Worm (Caenorhabditis elegans): ENCODE data around the gene mrps-17.

mrps-17 gene

DNA sequence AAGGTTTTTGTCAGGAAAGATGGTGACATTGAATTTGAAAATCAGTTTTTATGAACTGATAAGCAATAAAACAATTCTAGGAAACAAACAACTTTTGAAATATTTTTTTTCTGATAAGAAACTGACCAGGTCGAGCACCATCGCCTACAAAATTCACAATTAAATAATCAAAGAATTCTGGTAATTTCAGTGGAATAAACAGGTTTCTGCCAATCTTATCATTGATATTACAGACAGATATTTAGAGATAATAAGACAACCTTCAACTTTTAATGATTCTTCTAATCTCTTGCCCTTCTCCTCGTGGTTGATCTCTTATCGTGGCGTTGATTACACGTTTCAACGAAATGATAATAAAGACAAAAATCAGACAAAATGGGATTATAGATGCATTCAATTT, 35.2 kb downstream of the mrps-17 start:
- TF ChIP-seq tbp1 (GFP tag; optimal IDR thresholded peaks at IDR 0.05) (no peak), lin-54 (GFP tag; optimal IDR thresholded peaks at IDR 0.05) (no peak), lin-35 (GFP tag; optimal IDR thresholded peaks at IDR 0.05) (no peak), hmg-1.2 (GFP tag; IDR thresholded peaks at IDR 0.05) (no peak), tbx-9 (tag; optimal IDR thresholded peaks at IDR 0.05; ENCODE audit: borderline replicate concordance) (no peak), sptf-2 (GFP tag; optimal IDR thresholded peaks at IDR 0.05) (no peak), cebp-2 (GFP tag; IDR thresholded peaks at IDR 0.05) (no peak), egl-44 (GFP tag; IDR thresholded peaks at IDR 0.05) (no peak), lag-1 (GFP tag; IDR thresholded peaks at IDR 0.05) (no peak), B0261.1 (tag; optimal IDR thresholded peaks at IDR 0.05) (no peak), F49E8.2 (tag; optimal IDR thresholded peaks at IDR 0.05; ENCODE audit: insufficient read depth) (no peak), ama-1 (optimal IDR thresholded peaks at IDR 0.05) (no peak), ama-1 (GFP tag; optimal IDR thresholded peaks at IDR 0.05) (no peak), Y53F4B.3 (GFP tag; IDR thresholded peaks at IDR 0.05) (no peak), akir-1 (GFP tag; optimal IDR thresholded peaks at IDR 0.05) (no peak), cebp-1 (GFP tag; IDR thresholded peaks at IDR 0.05) (no peak), cebp-1 (tag; optimal IDR thresholded peaks at IDR 0.05) (peak; percentile 19), F33H1.4 (GFP tag; IDR thresholded peaks at IDR 0.05) (no peak), ceh-91 (GFP tag; IDR thresholded peaks at IDR 0.05) (no peak), snpc-1.1 (tag; optimal IDR thresholded peaks at IDR 0.05; ENCODE audit: insufficient read depth) (no peak), snpc-4 (GFP tag; optimal IDR thresholded peaks at IDR 0.05) (no peak), snpc-4 (tag; optimal IDR thresholded peaks at IDR 0.05) (no peak), F52B5.7 (tag; optimal IDR thresholded peaks at IDR 0.05) (no peak), ceh-40 (GFP tag; IDR thresholded peaks at IDR 0.05) (no peak), hlh-12 (tag; optimal IDR thresholded peaks at IDR 0.05) (no peak), F57C9.4 (tag; optimal IDR thresholded peaks at IDR 0.05) (no peak), hsf-1 (GFP tag; IDR thresholded peaks at IDR 0.05) (no peak), Y79H2A.3 (GFP tag; conservative IDR thresholded peaks at IDR 0.05) (no peak), tlf-1 (GFP tag; optimal IDR thresholded peaks at IDR 0.05) (peak; percentile 10), gei-17 (GFP tag; optimal IDR thresholded peaks at IDR 0.05) (no peak), mes-4 (tag; optimal IDR thresholded peaks at IDR 0.05) (no peak), let-607 (tag; optimal IDR thresholded peaks at IDR 0.05) (peak in 1 of 2 experiments; percentile 45), lir-1 (GFP tag; conservative IDR thresholded peaks at IDR 0.05) (no peak), ztf-18 (tag; optimal IDR thresholded peaks at IDR 0.05) (no peak), F23B12.7 (tag; optimal IDR thresholded peaks at IDR 0.05; ENCODE audit: insufficient read depth) (no peak), atf-7 (tag; optimal IDR thresholded peaks at IDR 0.05) (peak; percentile 57), rpc-1 (optimal IDR thresholded peaks at IDR 0.05) (no peak), rpc-1 (tag; optimal IDR thresholded peaks at IDR 0.05) (no peak), F10E7.11 (tag; optimal IDR thresholded peaks at IDR 0.05) (no peak), unc-130 (GFP tag; optimal IDR thresholded peaks at IDR 0.05) (no peak), F22D6.2 (tag; optimal IDR thresholded peaks at IDR 0.05) (peak; percentile 11), nfya-1 (tag; optimal IDR thresholded peaks at IDR 0.05; ENCODE audit: borderline replicate concordance, insufficient read depth) (no peak), unc-62 (GFP tag; optimal IDR thresholded peaks at IDR 0.05) (no peak), madf-6 (GFP tag; IDR thresholded peaks at IDR 0.05) (no peak), nhr-80 (tag; optimal IDR thresholded peaks at IDR 0.05) (peak; percentile 82), madf-3 (GFP tag; IDR thresholded peaks at IDR 0.05) (no peak)

Data from whole organism, young adult.